Fruit fly (Drosophila melanogaster): Measurements from ENCODE around the gene CG9121.

CG9121 gene

dm6 chr2L:5070797-5071579 lies 20.1 kb upstream of the CG9121 start, which contains the start of gene RpL37A (continued):
- TF ChIP-seq BEAF-32 (GFP tag; optimal IDR thresholded peaks at IDR 0.05) (peak; percentile 56), CG1602 (GFP tag; optimal IDR thresholded peaks at IDR 0.05) (no peak), tap (tag; optimal IDR thresholded peaks at IDR 0.05) (peak; percentile 66), Rfx (GFP tag; IDR thresholded peaks at IDR 0.05) (peak; percentile 87)

dm6 chr2L:5063936-5064335 lies 13.1 kb upstream of the CG9121 start:
- TF ChIP-seq chif (GFP tag; optimal IDR thresholded peaks at IDR 0.05) (no peak), vnd (GFP tag; IDR thresholded peaks at IDR 0.05; ENCODE audit: partially characterized antibody) (no peak), CG3407 (GFP tag; optimal IDR thresholded peaks at IDR 0.05) (no peak), Ets97D (GFP tag; optimal IDR thresholded peaks at IDR 0.05) (no peak), ro (GFP tag; IDR thresholded peaks at IDR 0.05) (no peak), Rx (GFP tag; IDR thresholded peaks at IDR 0.05) (no peak), ken (GFP tag; IDR thresholded peaks at IDR 0.05) (no peak), Dref (GFP tag; IDR thresholded peaks at IDR 0.05) (no peak), bbx (GFP tag; IDR thresholded peaks at IDR 0.05; ENCODE audit: partially characterized antibody) (no peak), fd64A (GFP tag; optimal IDR thresholded peaks at IDR 0.05) (no peak), insv (GFP tag; optimal IDR thresholded peaks at IDR 0.05) (no peak), ERR (GFP tag; optimal IDR thresholded peaks at IDR 0.05) (no peak), repo (GFP tag; optimal IDR thresholded peaks at IDR 0.05) (no peak), Mes4 (GFP tag; optimal IDR thresholded peaks at IDR 0.05) (no peak), CG13624 (GFP tag; optimal IDR thresholded peaks at IDR 0.05) (no peak), NC2α (GFP tag; optimal IDR thresholded peaks at IDR 0.05) (no peak), BEAF-32 (GFP tag; optimal IDR thresholded peaks at IDR 0.05) (no peak), Ets65A (GFP tag) (peak; percentile 57), CG14710 (tag; optimal IDR thresholded peaks at IDR 0.05) (no peak), tin (GFP tag; optimal IDR thresholded peaks at IDR 0.05) (no peak), CG10565 (GFP tag; optimal IDR thresholded peaks at IDR 0.05) (no peak), CG34376 (GFP tag; optimal IDR thresholded peaks at IDR 0.05) (peak; percentile 50), CG16779 (GFP tag; IDR thresholded peaks at IDR 0.05) (no peak), sna (GFP tag; IDR thresholded peaks at IDR 0.05; ENCODE audit: partially characterized antibody) (no peak), ems (GFP tag; optimal IDR thresholded peaks at IDR 0.05) (no peak), Scr (GFP tag; IDR thresholded peaks at IDR 0.05; ENCODE audit: partially characterized antibody) (no peak), tna (GFP tag; IDR thresholded peaks at IDR 0.05; ENCODE audit: partially characterized antibody) (no peak), sqz (GFP tag; optimal IDR thresholded peaks at IDR 0.05) (peak; percentile 55), CG4617 (GFP tag; optimal IDR thresholded peaks at IDR 0.05; ENCODE audit: borderline replicate concordance) (no peak), CG6689 (GFP tag; IDR thresholded peaks at IDR 0.05) (no peak), jing (GFP tag; optimal IDR thresholded peaks at IDR 0.05) (no peak), shn (GFP tag; optimal IDR thresholded peaks at IDR 0.05) (no peak), Gsc (GFP tag; IDR thresholded peaks at IDR 0.05) (no peak), HLH4C (GFP tag; IDR thresholded peaks at IDR 0.05; ENCODE audit: partially characterized antibody) (no peak), CG11085 (GFP tag; IDR thresholded peaks at IDR 0.05) (no peak), jigr1 (GFP tag; IDR thresholded peaks at IDR 0.05) (no peak), Dp (GFP tag; optimal IDR thresholded peaks at IDR 0.05) (no peak), ssp (GFP tag; IDR thresholded peaks at IDR 0.05) (no peak), sc (optimal IDR thresholded peaks at IDR 0.05) (no peak), sc (GFP tag; optimal IDR thresholded peaks at IDR 0.05) (no peak), CTCF (GFP tag; optimal IDR thresholded peaks at IDR 0.05) (no peak), sens (GFP tag) (no peak), CG11723 (GFP tag; optimal IDR thresholded peaks at IDR 0.05) (no peak), mam (GFP tag; optimal IDR thresholded peaks at IDR 0.05) (no peak), CG13775 (GFP tag; optimal IDR thresholded peaks at IDR 0.05) (no peak), scrt (GFP tag; optimal IDR thresholded peaks at IDR 0.05) (peak; percentile 55), en (GFP tag; optimal IDR thresholded peaks at IDR 0.05) (no peak)

All from whole organism, embryonic.